Worm (Caenorhabditis elegans): ENCODE measurements around the gene npp-9.
"Not testable (repeated sequence)": the region's sequence is repeated elsewhere in the genome, so short reads cannot be mapped to it uniquely, and the experiment has no call there.

npp-9 gene

ce11 chrIII:3454045-3454444 lies 49.8 kb upstream of the npp-9 start, which contains the start of gene C34C12.1:
Gene C34C12.1 (plus strand): TSS chrIII:3454345.
- not testable (repeated sequence) for TF ChIP-seq pha-4, nhr-77, lin-15B (tag; optimal IDR thresholded peaks at IDR 0.05)

DNA sequence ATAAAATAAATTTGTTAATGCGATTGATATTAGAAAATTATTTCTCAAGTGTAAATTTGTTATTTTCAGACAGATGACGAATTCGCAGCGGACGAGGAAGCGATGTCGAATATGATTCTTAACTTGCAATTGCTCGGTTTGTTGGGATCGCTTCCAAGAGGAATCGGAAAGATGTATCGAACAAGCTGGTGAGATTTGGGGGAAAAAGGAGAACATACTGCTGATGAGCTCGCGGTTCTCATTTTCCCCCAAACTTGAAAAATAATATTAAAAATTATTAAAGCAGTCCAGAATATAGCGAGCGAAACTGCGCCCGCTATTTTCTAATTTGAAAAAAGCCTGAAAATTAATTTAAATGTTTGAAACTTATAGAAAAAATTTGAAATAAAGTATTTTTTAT lies 49.2 kb upstream of the npp-9 start, which contains the start of gene C34C12.2:
C34C12.2 (plus strand) TSS at position 301 of the 400 bp plus-strand sequence.
- TF ChIP-seq sea-2 (GFP tag; optimal IDR thresholded peaks at IDR 0.05); tbx-2 (tag; optimal IDR thresholded peaks at IDR 0.05); pha-4 (tag; optimal IDR thresholded peaks at IDR 0.05): not testable (repeated sequence)

DNA sequence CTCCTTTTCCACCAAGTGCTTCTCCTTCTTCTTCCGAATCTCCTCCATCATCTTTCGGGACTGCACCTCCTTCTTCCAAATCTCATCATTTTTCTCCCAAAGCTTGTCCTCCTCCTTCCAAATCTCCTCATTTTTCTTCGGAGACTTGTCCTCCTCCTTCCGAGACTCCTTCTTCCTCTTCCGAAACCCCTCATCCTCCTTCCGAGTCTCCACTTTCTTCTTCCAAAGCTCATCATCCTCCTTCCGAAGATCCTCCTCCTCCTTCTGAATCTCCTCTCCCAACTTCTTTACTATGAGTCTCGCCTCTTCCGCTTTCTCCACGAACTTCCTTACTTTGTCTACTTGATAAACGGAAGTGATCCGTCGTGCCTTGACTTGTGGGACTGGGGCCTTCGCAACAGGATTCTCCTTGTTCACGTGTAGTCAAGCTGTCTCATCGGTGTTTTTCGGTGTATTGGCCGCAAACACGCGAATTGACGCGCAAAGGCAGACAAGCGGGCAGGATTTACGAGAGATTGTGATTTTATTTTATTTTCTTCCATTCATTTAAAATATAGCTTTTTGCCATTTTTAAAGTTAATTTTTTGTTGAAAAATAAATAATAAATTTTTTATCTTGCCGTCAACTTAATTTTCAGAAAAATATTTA lies 48.4 kb upstream of the npp-9 start, which contains the start of the genes K01A11.3 and C34C12.12:
K01A11.3 (minus strand) TSS at position 51 of the 648 bp plus-strand sequence.
C34C12.12 (plus strand) TSS at position 632 of the 648 bp plus-strand sequence.
- TF ChIP-seq lin-15B (tag; optimal IDR thresholded peaks at IDR 0.05) (peak; percentile 5), nfya-1 (tag; optimal IDR thresholded peaks at IDR 0.05; ENCODE audit: insufficient read depth) (no peak), zag-1 (tag; optimal IDR thresholded peaks at IDR 0.05) (no peak), elt-1 (tag; optimal IDR thresholded peaks at IDR 0.05) (no peak), nhr-23 (tag; optimal IDR thresholded peaks at IDR 0.05) (no peak), nhr-12 (tag; optimal IDR thresholded peaks at IDR 0.05) (no peak), nhr-237 (tag; optimal IDR thresholded peaks at IDR 0.05) (no peak)

DNA sequence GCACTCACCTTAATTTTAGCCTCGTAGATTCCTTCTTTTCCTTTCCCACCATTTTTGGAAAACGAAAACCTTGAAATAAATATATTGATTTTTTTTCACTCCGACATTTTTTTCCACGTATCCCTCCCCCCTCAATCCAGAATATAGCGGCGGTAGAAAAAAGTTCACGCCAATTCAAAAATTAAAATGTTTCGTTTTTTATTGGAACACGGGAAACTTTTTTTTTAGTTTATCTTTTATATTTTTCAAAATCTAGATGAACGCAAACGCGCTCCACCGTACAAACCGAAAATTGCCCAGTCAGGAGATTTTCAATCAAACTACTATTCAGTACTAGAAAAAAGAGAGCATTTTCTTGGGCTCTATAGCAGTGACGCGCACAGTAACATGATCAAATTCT lies 39.9 kb upstream of the npp-9 start, which contains the start of gene spe-41:
spe-41 (minus strand) TSS at position 72 of the 400 bp plus-strand sequence.
- TF ChIP-seq pha-4 (tag; optimal IDR thresholded peaks at IDR 0.05) (no peak), nhr-12 (tag; optimal IDR thresholded peaks at IDR 0.05) (no peak), lsy-12 (tag; optimal IDR thresholded peaks at IDR 0.05) (no peak), unc-62 (GFP tag; optimal IDR thresholded peaks at IDR 0.05) (no peak), pqm-1 (tag; optimal IDR thresholded peaks at IDR 0.05) (no peak), ceh-28 (tag; optimal IDR thresholded peaks at IDR 0.05) (no peak), tbx-2 (tag; optimal IDR thresholded peaks at IDR 0.05) (no peak), nhr-76 (tag; optimal IDR thresholded peaks at IDR 0.05) (no peak), hmg-11 (tag; optimal IDR thresholded peaks at IDR 0.05) (no peak), ZK546.5 (tag; optimal IDR thresholded peaks at IDR 0.05) (no peak), ama-1 (optimal IDR thresholded peaks at IDR 0.05) (no peak), sea-2 (GFP tag; optimal IDR thresholded peaks at IDR 0.05) (no peak), nhr-23 (tag; optimal IDR thresholded peaks at IDR 0.05) (no peak), egl-5 (tag; optimal IDR thresholded peaks at IDR 0.05) (no peak), elt-2 (tag; optimal IDR thresholded peaks at IDR 0.05) (no peak), eor-1 (tag; optimal IDR thresholded peaks at IDR 0.05) (no peak), nfya-1 (tag; optimal IDR thresholded peaks at IDR 0.05; ENCODE audit: insufficient read depth) (no peak), lin-39 (tag; optimal IDR thresholded peaks at IDR 0.05) (no peak), ceh-16 (tag; optimal IDR thresholded peaks at IDR 0.05) (no peak), unc-39 (tag; optimal IDR thresholded peaks at IDR 0.05) (no peak)

ce11 chrIII:3437139-3437538 lies 32.9 kb upstream of the npp-9 start:
- no peak for TF ChIP-seq pha-4 (tag; optimal IDR thresholded peaks at IDR 0.05)
- TF ChIP-seq nhr-23 (tag; optimal IDR thresholded peaks at IDR 0.05) = no peak
- TF ChIP-seq ceh-82 (tag; optimal IDR thresholded peaks at IDR 0.05) = no peak
- TF ChIP-seq fkh-2 (tag; optimal IDR thresholded peaks at IDR 0.05) = no peak
- TF ChIP-seq skn-1 (tag; optimal IDR thresholded peaks at IDR 0.05) = no peak
- no peak for TF ChIP-seq zag-1 (tag; optimal IDR thresholded peaks at IDR 0.05)
- TF ChIP-seq nhr-77 (tag; optimal IDR thresholded peaks at IDR 0.05) = no peak
- TF ChIP-seq egl-5 (tag; optimal IDR thresholded peaks at IDR 0.05) = peak; percentile 86
- TF ChIP-seq ztf-4 (tag; optimal IDR thresholded peaks at IDR 0.05) = no peak
- TF ChIP-seq nfya-1 (tag; optimal IDR thresholded peaks at IDR 0.05; ENCODE audit: insufficient read depth) = peak; percentile 36
- no peak for TF ChIP-seq mml-1 (tag; optimal IDR thresholded peaks at IDR 0.05)
- TF ChIP-seq nhr-28 (tag; optimal IDR thresholded peaks at IDR 0.05) = no peak
- peak; percentile 86 for TF ChIP-seq lin-39 (tag; optimal IDR thresholded peaks at IDR 0.05)
- TF ChIP-seq ceh-9 (tag; optimal IDR thresholded peaks at IDR 0.05) = no peak
- TF ChIP-seq elt-1 (tag; optimal IDR thresholded peaks at IDR 0.05) = peak; percentile 20
- no peak for TF ChIP-seq nhr-237 (tag; optimal IDR thresholded peaks at IDR 0.05)
- TF ChIP-seq unc-39 (tag; optimal IDR thresholded peaks at IDR 0.05) = no peak
